Worm (Caenorhabditis elegans) whole organism, L3 larva: ENCODE results near the gene T05B4.10.

ENCODE experiments used
- R02D3.7 ChIP-seq: fragments of 150-350 bp; optimal IDR thresholded peaks from 2 replicates; lab custom pipeline; 2014; ENCODE audit warnings: missing biosample characterization, missing genetic modification characterization
- ZK546.5 ChIP-seq: sonication (generic microtip); optimal IDR thresholded peaks from 2 replicates; lab custom pipeline; 2017; ENCODE audit warnings: missing biosample characterization, missing genetic modification characterization
- ceh-82 ChIP-seq: fragments of 150-350 bp; optimal IDR thresholded peaks from 2 replicates; lab custom pipeline; 2014; ENCODE audit warnings: missing biosample characterization, missing genetic modification characterization
- elt-3 ChIP-seq, 3 experiments: fragments of 150-350 bp in 1 of 3; sonication (generic microtip) in 2 of 3; optimal IDR thresholded peaks; 2 replicates in 2 of 3; 4 replicates in 1 of 3; lab custom pipeline; 2014 to 2017; ENCODE audit warnings: missing biosample characterization in 3 of 3, missing genetic modification characterization in 3 of 3
- fkh-10 ChIP-seq: sonication (generic microtip); optimal IDR thresholded peaks from 2 replicates; lab custom pipeline; 2017; ENCODE audit warnings: missing biosample characterization, missing genetic modification reagents, missing genetic modification characterization
- lin-39 ChIP-seq: fragments of 150-350 bp; optimal IDR thresholded peaks from 2 replicates; lab custom pipeline; 2018; ENCODE audit warnings: missing biosample characterization, missing genetic modification reagents, missing genetic modification characterization
- lsy-12 ChIP-seq: sonication (generic microtip); optimal IDR thresholded peaks from 2 replicates; lab custom pipeline; 2016; ENCODE audit warnings: mild to moderate bottlenecking, missing genetic modification characterization, missing compliant biosample characterization
- nhr-43 ChIP-seq: sonication (generic microtip); optimal IDR thresholded peaks from 2 replicates; lab custom pipeline; 2016; ENCODE audit warnings: mild to moderate bottlenecking, missing genetic modification characterization, missing compliant biosample characterization; ENCODE audit not compliant: poor library complexity, severe bottlenecking
- pqm-1 ChIP-seq: fragments of 150-350 bp; optimal IDR thresholded peaks from 2 replicates; lab custom pipeline; 2017; ENCODE audit warnings: missing biosample characterization, missing genetic modification characterization, inconsistent platforms

ce11 chrV:4152200-4152599 is 31.7 kb upstream of the T05B4.10 start, which contains the start of gene Y45G5AM.6:
- no peak for TF ChIP-seq ZK546.5 (tag; lab: Kevin White, UChicago)
- TF ChIP-seq R02D3.7 (tag; lab: Kevin White, UChicago): no peak
- TF ChIP-seq fkh-10 (GFP tag; lab: Kevin White, UChicago): no peak
- TF ChIP-seq nhr-43 (tag; lab: Kevin White, UChicago): no peak
- no peak for TF ChIP-seq lsy-12
- TF ChIP-seq elt-3 (tag; optimal IDR thresholded peaks at IDR 0.05; lab: Kevin White, UChicago): no peak
- no peak for TF ChIP-seq ceh-82 (tag; lab: Kevin White, UChicago)
- no peak for TF ChIP-seq lin-39
- no peak for TF ChIP-seq pqm-1 (tag; lab: Kevin White, UChicago)
